Fruit fly (Drosophila melanogaster) whole organism, prepupa: Measurements from ENCODE around the gene CG13896.

Experiments
- Blimp-1 ChIP-seq: fragments of 200-800 bp; sonication (Bioruptor generic); optimal IDR thresholded peaks from 3 replicates; lab custom pipeline; 2017; ENCODE audit warnings: missing biosample characterization, missing genetic modification characterization, mild to moderate bottlenecking, moderate library complexity, missing genetic modification reagents
- CG10631 ChIP-seq: fragments of 200-800 bp; sonication (Bioruptor generic); optimal IDR thresholded peaks from 2 replicates; lab custom pipeline; 2016; ENCODE audit warnings: missing biosample characterization, missing genetic modification characterization
- CG10669 ChIP-seq: fragments of 200-800 bp; sonication (Bioruptor generic); optimal IDR thresholded peaks from 3 replicates; lab custom pipeline; 2018; ENCODE audit warnings: missing biosample characterization, mild to moderate bottlenecking, missing genetic modification characterization, moderate library complexity
- CG11762 ChIP-seq: fragments of 200-800 bp; sonication (Bioruptor generic); optimal IDR thresholded peaks from 3 replicates; lab custom pipeline; 2016; ENCODE audit warnings: missing biosample characterization, missing genetic modification characterization; ENCODE audit not compliant: insufficient read depth
- CG11902 ChIP-seq: fragments of 200-800 bp; sonication (Bioruptor generic); optimal IDR thresholded peaks from 3 replicates; lab custom pipeline; 2016; ENCODE audit warnings: missing biosample characterization, missing genetic modification characterization
- CG15336 ChIP-seq: fragments of 200-800 bp; sonication (Bioruptor generic); IDR thresholded peaks from 2 replicates; pipeline ENCODE4 v1.3.6; 2022; ENCODE audit warnings: missing biosample characterization, missing genetic modification characterization
- CG1621 ChIP-seq: fragments of 200-800 bp; sonication (Bioruptor generic); optimal IDR thresholded peaks from 3 replicates; lab custom pipeline; 2018; ENCODE audit warnings: missing biosample characterization, mild to moderate bottlenecking, missing genetic modification characterization
- CG16779 ChIP-seq: fragments of 200-800 bp; sonication (Bioruptor generic); optimal IDR thresholded peaks from 3 replicates; lab custom pipeline; 2017; ENCODE audit warnings: missing biosample characterization, mild to moderate bottlenecking, missing genetic modification characterization
- CG3032 ChIP-seq: fragments of 200-800 bp; optimal IDR thresholded peaks from 2 replicates; lab custom pipeline; 2019; ENCODE audit warnings: missing biosample characterization, mild to moderate bottlenecking, missing genetic modification characterization, moderate library complexity
- CG32006 ChIP-seq: fragments of 200-800 bp; sonication (Bioruptor generic); optimal IDR thresholded peaks from 3 replicates; lab custom pipeline; 2017; ENCODE audit warnings: missing biosample characterization, mild to moderate bottlenecking, missing genetic modification characterization
- CG6163 ChIP-seq: fragments of 200-800 bp; sonication (Bioruptor generic); IDR thresholded peaks from 3 replicates; pipeline ENCODE4 v1.3.6; 2022; ENCODE audit warnings: missing biosample characterization, missing genetic modification characterization
- CG6276 ChIP-seq: fragments of 200-800 bp; sonication (Bioruptor generic); optimal IDR thresholded peaks from 2 replicates; lab custom pipeline; 2017; ENCODE audit warnings: missing biosample characterization, mild to moderate bottlenecking, missing genetic modification characterization
- CG6792 ChIP-seq: fragments of 200-800 bp; sonication (Bioruptor generic); optimal IDR thresholded peaks from 3 replicates; lab custom pipeline; 2016; ENCODE audit warnings: missing biosample characterization, missing genetic modification characterization
- CG6808 ChIP-seq: fragments of 200-800 bp; sonication (Bioruptor generic); optimal IDR thresholded peaks from 3 replicates; lab custom pipeline; 2017; ENCODE audit warnings: missing biosample characterization, missing genetic modification characterization, mild to moderate bottlenecking, moderate library complexity, missing genetic modification reagents
- CG6854 ChIP-seq: fragments of 200-800 bp; sonication (Bioruptor generic); optimal IDR thresholded peaks from 2 replicates; lab custom pipeline; 2017; ENCODE audit warnings: missing biosample characterization, mild to moderate bottlenecking, missing genetic modification characterization
- CG7368 ChIP-seq: fragments of 200-800 bp; sonication (Bioruptor generic); optimal IDR thresholded peaks from 3 replicates; lab custom pipeline; 2016; ENCODE audit warnings: missing biosample characterization, missing genetic modification characterization
- CG8119 ChIP-seq: fragments of 200-800 bp; sonication (Bioruptor generic); IDR thresholded peaks from 3 replicates; pipeline ENCODE4 v1.3.6; 2022; ENCODE audit warnings: missing biosample characterization, missing genetic modification characterization
- CG8319 ChIP-seq: fragments of 200-800 bp; sonication (Bioruptor generic); optimal IDR thresholded peaks from 3 replicates; lab custom pipeline; 2016; ENCODE audit warnings: missing biosample characterization, missing genetic modification characterization
- CG8632 ChIP-seq: fragments of 200-800 bp; sonication (Bioruptor generic); optimal IDR thresholded peaks from 3 replicates; lab custom pipeline; 2016; ENCODE audit warnings: missing biosample characterization, missing genetic modification characterization
- CG9139 ChIP-seq: fragments of 200-800 bp; sonication (Bioruptor generic); optimal IDR thresholded peaks from 3 replicates; lab custom pipeline; 2017; ENCODE audit warnings: missing biosample characterization, mild to moderate bottlenecking, missing genetic modification characterization
- Eip75B ChIP-seq: fragments of 200-800 bp; sonication (Bioruptor generic); optimal IDR thresholded peaks from 3 replicates; lab custom pipeline; 2016; ENCODE audit warnings: missing biosample characterization, missing genetic modification characterization
- Eip93F ChIP-seq: fragments of 200-800 bp; sonication (Bioruptor generic); optimal IDR thresholded peaks from 2 replicates; lab custom pipeline; 2016; ENCODE audit warnings: missing biosample characterization, mild to moderate bottlenecking, missing genetic modification characterization
- Ets96B ChIP-seq: fragments of 200-800 bp; optimal IDR thresholded peaks from 2 replicates; lab custom pipeline; 2019; ENCODE audit warnings: missing biosample characterization, mild to moderate bottlenecking, missing genetic modification characterization, moderate library complexity
- Gug ChIP-seq: fragments of 200-800 bp; sonication (Bioruptor generic); IDR thresholded peaks from 2 replicates; pipeline ENCODE4 v1.3.6; 2022; ENCODE audit warnings: missing biosample characterization, missing genetic modification characterization
- Hr38 ChIP-seq: sonication (Bioruptor generic); optimal IDR thresholded peaks from 2 replicates; lab custom pipeline; 2016; ENCODE audit warnings: missing biosample characterization, missing genetic modification characterization
- Hr39 ChIP-seq: fragments of 200-800 bp; sonication (Bioruptor generic); optimal IDR thresholded peaks from 2 replicates; lab custom pipeline; 2016; ENCODE audit warnings: missing biosample characterization, missing genetic modification characterization
- Hr4 ChIP-seq: fragments of 200-800 bp; sonication (Bioruptor generic); optimal IDR thresholded peaks from 3 replicates; lab custom pipeline; 2016; ENCODE audit warnings: missing biosample characterization, missing genetic modification characterization
- Lpt ChIP-seq: fragments of 200-800 bp; sonication (Bioruptor generic); optimal IDR thresholded peaks from 3 replicates; lab custom pipeline; 2016; ENCODE audit warnings: missing biosample characterization, missing genetic modification characterization
- Met ChIP-seq: fragments of 200-800 bp; sonication (Bioruptor generic); optimal IDR thresholded peaks from 3 replicates; lab custom pipeline; 2016; ENCODE audit warnings: missing biosample characterization, missing genetic modification characterization
- OdsH ChIP-seq: fragments of 200-800 bp; sonication (Bioruptor generic); optimal IDR thresholded peaks from 3 replicates; lab custom pipeline; 2016; ENCODE audit warnings: missing biosample characterization, missing genetic modification characterization
- Sox102F ChIP-seq: fragments of 200-800 bp; sonication (Bioruptor generic); optimal IDR thresholded peaks from 2 replicates; lab custom pipeline; 2016; ENCODE audit warnings: missing biosample characterization, mild to moderate bottlenecking, missing genetic modification characterization
- Sox14 ChIP-seq: fragments of 200-800 bp; sonication (Bioruptor generic); optimal IDR thresholded peaks from 3 replicates; lab custom pipeline; 2016; ENCODE audit warnings: missing biosample characterization, missing genetic modification characterization
- Sox15 ChIP-seq: fragments of 200-800 bp; sonication (Bioruptor generic); optimal IDR thresholded peaks from 3 replicates; lab custom pipeline; 2016; ENCODE audit warnings: missing biosample characterization, missing genetic modification characterization
- acj6 ChIP-seq: fragments of 200-800 bp; sonication (Bioruptor generic); optimal IDR thresholded peaks from 3 replicates; lab custom pipeline; 2016; ENCODE audit warnings: missing biosample characterization, missing genetic modification characterization
- esn ChIP-seq: fragments of 200-800 bp; sonication (Bioruptor generic); optimal IDR thresholded peaks from 2 replicates; lab custom pipeline; 2016; ENCODE audit warnings: missing biosample characterization, mild to moderate bottlenecking, missing genetic modification characterization, moderate library complexity
- fd59A ChIP-seq: fragments of 200-800 bp; sonication (Bioruptor generic); optimal IDR thresholded peaks from 2 replicates; lab custom pipeline; 2017; ENCODE audit warnings: missing biosample characterization, mild to moderate bottlenecking, missing genetic modification characterization, missing genetic modification reagents
- fd85E ChIP-seq: fragments of 200-800 bp; sonication (Bioruptor generic); optimal IDR thresholded peaks from 3 replicates; lab custom pipeline; 2016; ENCODE audit warnings: missing biosample characterization, missing genetic modification characterization
- fkh ChIP-seq: fragments of 200-800 bp; sonication (Bioruptor generic); optimal IDR thresholded peaks from 3 replicates; lab custom pipeline; 2017; ENCODE audit warnings: missing biosample characterization, mild to moderate bottlenecking, missing genetic modification characterization, moderate library complexity
- lz ChIP-seq: fragments of 200-800 bp; sonication (Bioruptor generic); optimal IDR thresholded peaks from 3 replicates; lab custom pipeline; 2016; ENCODE audit warnings: missing biosample characterization, missing genetic modification characterization
- net ChIP-seq: fragments of 200-800 bp; sonication (Bioruptor generic); optimal IDR thresholded peaks from 3 replicates; lab custom pipeline; 2016; ENCODE audit warnings: missing biosample characterization, missing genetic modification characterization
- pdm3 ChIP-seq: fragments of 200-800 bp; sonication (Bioruptor generic); optimal IDR thresholded peaks from 3 replicates; lab custom pipeline; 2016; ENCODE audit warnings: missing biosample characterization, missing genetic modification characterization
- salr ChIP-seq, 2 experiments: fragments of 200-800 bp; sonication (Bioruptor generic); optimal IDR thresholded peaks; 3 replicates each; lab custom pipeline; 2016 to 2018; ENCODE audit warnings: missing biosample characterization in 2 of 2, missing genetic modification characterization in 2 of 2, mild to moderate bottlenecking in 1 of 2
- spab ChIP-seq: fragments of 200-800 bp; sonication (Bioruptor generic); optimal IDR thresholded peaks from 2 replicates; lab custom pipeline; 2017; ENCODE audit warnings: missing biosample characterization, mild to moderate bottlenecking, missing genetic modification characterization, missing genetic modification reagents
- ss ChIP-seq, 2 experiments: fragments of 200-800 bp; sonication (Bioruptor generic); optimal IDR thresholded peaks; 2 replicates in 1 of 2; 3 replicates in 1 of 2; lab custom pipeline; 2017 to 2018; ENCODE audit warnings: mild to moderate bottlenecking in 2 of 2, missing biosample characterization in 2 of 2, missing genetic modification characterization in 2 of 2, moderate library complexity in 1 of 2
- svp ChIP-seq: fragments of 200-800 bp; sonication (Bioruptor generic); peaks from one replicate; lab custom pipeline; 2016; ENCODE audit warnings: missing biosample characterization, missing genetic modification characterization
- topi ChIP-seq: fragments of 200-800 bp; sonication (Bioruptor generic); optimal IDR thresholded peaks from 3 replicates; lab custom pipeline; 2016; ENCODE audit warnings: missing biosample characterization, missing genetic modification characterization
- vri ChIP-seq: fragments of 200-800 bp; sonication (Bioruptor generic); optimal IDR thresholded peaks from 3 replicates; lab custom pipeline; 2016; ENCODE audit warnings: missing biosample characterization, mild to moderate bottlenecking, missing genetic modification characterization

CG13896 gene

dm6 chr3L:711839-712553, at the start of gene CG13896 (continued):
- TF ChIP-seq Sox102F (GFP tag; lab: Kevin White, UChicago): peak; percentile 79
- TF ChIP-seq esn (GFP tag; lab: Kevin White, UChicago): peak; percentile 86
- TF ChIP-seq Lpt: peak; percentile 16
- TF ChIP-seq Met (GFP tag; lab: Kevin White, UChicago): peak; percentile 84
- peak; percentile 88 for TF ChIP-seq lz (GFP tag; lab: Kevin White, UChicago)
- TF ChIP-seq Sox14 (GFP tag; lab: Kevin White, UChicago): peak; percentile 74
- TF ChIP-seq fd59A (GFP tag; lab: Kevin White, UChicago): peak; percentile 3
- peak; percentile 90 for TF ChIP-seq Hr39 (GFP tag; lab: Kevin White, UChicago)
- peak; percentile 72 for TF ChIP-seq Eip75B (GFP tag; lab: Kevin White, UChicago)
- peak; percentile 51 for TF ChIP-seq CG16779 (tag; lab: Kevin White, UChicago)

dm6 chr3L:760201-760600, 48.6 kb upstream of the CG13896 start:
- TF ChIP-seq CG10631 (GFP tag; lab: Kevin White, UChicago) (peak; percentile 81), pdm3 (GFP tag; lab: Kevin White, UChicago) (peak; percentile 57), Hr38 (GFP tag; lab: Kevin White, UChicago) (no peak), CG11762 (peak; percentile 51), svp (GFP tag; lab: Kevin White, UChicago) (peak; percentile 97), ss (GFP tag; optimal IDR thresholded peaks at IDR 0.05; lab: Kevin White, UChicago) (peak in 1 of 2 experiments; percentile 27), CG3032 (peak; percentile 68), CG6276 (GFP tag; lab: Kevin White, UChicago) (peak; percentile 25), Eip75B (GFP tag; lab: Kevin White, UChicago) (peak; percentile 90), salr (GFP tag; optimal IDR thresholded peaks at IDR 0.05; lab: Kevin White, UChicago) (peak in 1 of 2 experiments; percentile 38), CG8119 (GFP tag; lab: Robert Waterston, UW) (peak; percentile 62), fd85E (GFP tag; lab: Kevin White, UChicago) (no peak), fd59A (GFP tag; lab: Kevin White, UChicago) (peak; percentile 50), CG10669 (GFP tag; lab: Kevin White, UChicago) (peak; percentile 74), esn (GFP tag; lab: Kevin White, UChicago) (peak; percentile 96), CG8632 (GFP tag; lab: Kevin White, UChicago) (peak; percentile 71), Ets96B (peak; percentile 81), Sox102F (GFP tag; lab: Kevin White, UChicago) (peak; percentile 90), CG11902 (GFP tag; lab: Kevin White, UChicago) (peak; percentile 64), OdsH (GFP tag; lab: Kevin White, UChicago) (peak; percentile 53), CG6808 (GFP tag; lab: Kevin White, UChicago) (peak; percentile 76), net (peak; percentile 26), fkh (no peak), CG8319 (peak; percentile 70), CG6163 (peak; percentile 91), Gug (peak; percentile 47), lz (GFP tag; lab: Kevin White, UChicago) (peak; percentile 95), vri (peak; percentile 90), CG6792 (GFP tag; lab: Kevin White, UChicago) (peak; percentile 76), Hr4 (GFP tag; lab: Kevin White, UChicago) (peak; percentile 26), CG7368 (GFP tag; lab: Kevin White, UChicago) (peak; percentile 65), acj6 (GFP tag; lab: Kevin White, UChicago) (peak; percentile 67), Met (GFP tag; lab: Kevin White, UChicago) (peak; percentile 96), CG6854 (GFP tag; lab: Kevin White, UChicago) (peak; percentile 96), Eip93F (GFP tag; lab: Kevin White, UChicago) (peak; percentile 86), CG1621 (tag; lab: Kevin White, UChicago) (peak; percentile 79), Sox14 (GFP tag; lab: Kevin White, UChicago) (peak; percentile 85), CG9139 (GFP tag; lab: Kevin White, UChicago) (peak; percentile 29), CG15336 (GFP tag; lab: Robert Waterston, UW) (peak; percentile 34; the same call in 1 of the 2 replicates), topi (GFP tag; lab: Kevin White, UChicago) (peak; percentile 95), Blimp-1 (GFP tag; lab: Kevin White, UChicago) (peak; percentile 85), spab (GFP tag; lab: Kevin White, UChicago) (peak; percentile 74), Sox15 (GFP tag; lab: Kevin White, UChicago) (peak; percentile 18), CG32006 (GFP tag; lab: Kevin White, UChicago) (peak; percentile 56)
